Worm (Caenorhabditis elegans) whole organism, L1 larva: ENCODE results near the gene fbxb-75.

Experiments used
- C04F5.9 ChIP-seq: sonication (generic microtip); optimal IDR thresholded peaks from 2 replicates; lab custom pipeline; 2016; ENCODE audit warnings: missing genetic modification characterization, missing compliant biosample characterization
- C16A3.4 ChIP-seq: fragments of 150-350 bp; optimal IDR thresholded peaks from 2 replicates; lab custom pipeline; 2014; ENCODE audit warnings: missing biosample characterization, missing genetic modification characterization
- aly-2 ChIP-seq: fragments of 150-350 bp; optimal IDR thresholded peaks from 2 replicates; lab custom pipeline; 2014; ENCODE audit warnings: missing biosample characterization, missing genetic modification characterization
- ama-1 ChIP-seq: fragments of 150-350 bp; optimal IDR thresholded peaks from 2 replicates; lab custom pipeline; 2014
- blmp-1 ChIP-seq: fragments of 150-350 bp; optimal IDR thresholded peaks from 2 replicates; lab custom pipeline; 2014; ENCODE audit warnings: missing biosample characterization, missing genetic modification characterization
- ceh-63 ChIP-seq: fragments of 200-800 bp; sonication (Bioruptor generic); optimal IDR thresholded peaks from 2 replicates; lab custom pipeline; 2018; ENCODE audit warnings: mild to moderate bottlenecking, missing genetic modification characterization, missing compliant biosample characterization
- ces-1 ChIP-seq: fragments of 150-350 bp; optimal IDR thresholded peaks from 2 replicates; lab custom pipeline; 2014; ENCODE audit warnings: missing biosample characterization, missing genetic modification reagents, missing genetic modification characterization
- dpl-1 ChIP-seq, 3 experiments: fragments of 150-350 bp in 2 of 3; sonication (generic microtip) in 1 of 3; optimal IDR thresholded peaks; 2 replicates each; lab custom pipeline; 2014 to 2017; ENCODE audit warnings: missing biosample characterization in 3 of 3, missing genetic modification characterization in 3 of 3, missing genetic modification reagents in 3 of 3
- dsc-1 ChIP-seq: sonication (generic microtip); optimal IDR thresholded peaks from 2 replicates; lab custom pipeline; 2016; ENCODE audit warnings: mild to moderate bottlenecking, missing genetic modification characterization, missing compliant biosample characterization
- efl-1 ChIP-seq, 4 experiments: fragments of 150-350 bp; optimal IDR thresholded peaks in 3 of 4; peaks in 1 of 4; 1 replicate in 1 of 4; 2 replicates in 3 of 4; lab custom pipeline; 2014; ENCODE audit warnings: missing biosample characterization in 2 of 4, missing genetic modification characterization in 2 of 4, missing genetic modification reagents in 2 of 4
- efl-3 ChIP-seq: fragments of 200-800 bp; sonication (Bioruptor generic); optimal IDR thresholded peaks from 2 replicates; lab custom pipeline; 2018; ENCODE audit warnings: mild to moderate bottlenecking, missing genetic modification characterization, missing compliant biosample characterization
- egl-27 ChIP-seq, 2 experiments: fragments of 150-350 bp in 1 of 2; sonication (generic microtip); optimal IDR thresholded peaks; 3 replicates each; lab custom pipeline; 2017 to 2018; ENCODE audit warnings: missing biosample characterization in 2 of 2, missing genetic modification characterization in 2 of 2, missing genetic modification reagents in 2 of 2
- elt-2 ChIP-seq: sonication (generic microtip); optimal IDR thresholded peaks from 2 replicates; lab custom pipeline; 2016; ENCODE audit warnings: missing genetic modification characterization, mild to moderate bottlenecking, inconsistent platforms, missing compliant biosample characterization, missing genetic modification reagents
- elt-3 ChIP-seq, 6 experiments: fragments of 150-350 bp in 1 of 6; sonication (generic microtip); optimal IDR thresholded peaks; 2 replicates each; lab custom pipeline; 2017 to 2018; ENCODE audit warnings: missing biosample characterization in 6 of 6, missing genetic modification characterization in 6 of 6, inconsistent platforms in 1 of 6
- ets-5 ChIP-seq: fragments of 200-800 bp; sonication (Bioruptor generic); IDR thresholded peaks from 2 replicates; pipeline ENCODE4 v1.3.6; 2022; ENCODE audit warnings: missing genetic modification characterization, missing compliant biosample characterization
- fkh-10 ChIP-seq: sonication (generic microtip); optimal IDR thresholded peaks from 2 replicates; lab custom pipeline; 2017; ENCODE audit warnings: missing biosample characterization, missing genetic modification reagents, missing genetic modification characterization
- grh-1 ChIP-seq: fragments of 200-800 bp; sonication (Bioruptor generic); IDR thresholded peaks from 2 replicates; pipeline ENCODE4 v1.3.6; 2022; ENCODE audit warnings: missing genetic modification reagents, missing genetic modification characterization, missing compliant biosample characterization
- irx-1 ChIP-seq: sonication (generic microtip); optimal IDR thresholded peaks from 2 replicates; lab custom pipeline; 2016; ENCODE audit warnings: missing genetic modification characterization, missing compliant biosample characterization
- lin-13 ChIP-seq: fragments of 150-350 bp; optimal IDR thresholded peaks from 2 replicates; lab custom pipeline; 2014; ENCODE audit warnings: missing biosample characterization, missing genetic modification reagents, missing genetic modification characterization
- lin-14 ChIP-seq: fragments of 200-800 bp; sonication (Bioruptor generic); optimal IDR thresholded peaks from 2 replicates; lab custom pipeline; 2018; ENCODE audit warnings: mild to moderate bottlenecking, missing genetic modification characterization, moderate library complexity, missing compliant biosample characterization
- lin-35 ChIP-seq, 2 experiments: fragments of 150-350 bp; optimal IDR thresholded peaks; 2 replicates each; lab custom pipeline; 2014; ENCODE audit warnings: missing biosample characterization in 2 of 2, missing genetic modification characterization in 2 of 2, missing genetic modification reagents in 2 of 2
- lin-39 ChIP-seq: fragments of 150-350 bp; optimal IDR thresholded peaks from 2 replicates; lab custom pipeline; 2014; ENCODE audit warnings: missing biosample characterization, missing genetic modification reagents, missing genetic modification characterization
- lsy-2 ChIP-seq, 2 experiments: fragments of 150-350 bp; optimal IDR thresholded peaks; 2 replicates each; lab custom pipeline; 2014; ENCODE audit warnings: missing biosample characterization in 2 of 2, missing genetic modification characterization in 2 of 2
- mdl-1 ChIP-seq, 2 experiments: fragments of 150-350 bp; optimal IDR thresholded peaks; 2 replicates each; lab custom pipeline; 2014 to 2017; ENCODE audit warnings: missing biosample characterization in 2 of 2, missing genetic modification characterization in 2 of 2, inconsistent platforms in 1 of 2
- mep-1 ChIP-seq: fragments of 150-350 bp; optimal IDR thresholded peaks from 2 replicates; lab custom pipeline; 2014; ENCODE audit warnings: missing biosample characterization, missing genetic modification characterization
- nhr-11 ChIP-seq: fragments of 150-350 bp; optimal IDR thresholded peaks from 2 replicates; lab custom pipeline; 2014; ENCODE audit warnings: missing biosample characterization, missing genetic modification characterization
- nhr-12 ChIP-seq: sonication (generic microtip); optimal IDR thresholded peaks from 2 replicates; lab custom pipeline; 2017; ENCODE audit warnings: missing biosample characterization, missing genetic modification characterization
- nhr-20 ChIP-seq: sonication (generic microtip); optimal IDR thresholded peaks from 2 replicates; lab custom pipeline; 2016; ENCODE audit warnings: mild to moderate bottlenecking, missing genetic modification characterization, missing compliant biosample characterization
- nhr-237 ChIP-seq: fragments of 150-350 bp; optimal IDR thresholded peaks from 2 replicates; lab custom pipeline; 2014; ENCODE audit warnings: missing biosample characterization, missing genetic modification characterization
- nhr-47 ChIP-seq: sonication (generic microtip); optimal IDR thresholded peaks from 2 replicates; lab custom pipeline; 2016; ENCODE audit warnings: mild to moderate bottlenecking, missing genetic modification characterization, moderate library complexity, missing compliant biosample characterization
- nhr-71 ChIP-seq: sonication (generic microtip); optimal IDR thresholded peaks from 2 replicates; lab custom pipeline; 2016; ENCODE audit warnings: mild to moderate bottlenecking, missing genetic modification characterization, moderate library complexity, missing compliant biosample characterization
- nhr-76 ChIP-seq: sonication (generic microtip); optimal IDR thresholded peaks from 2 replicates; lab custom pipeline; 2017; ENCODE audit warnings: missing biosample characterization, missing genetic modification characterization
- nhr-77 ChIP-seq: fragments of 150-350 bp; optimal IDR thresholded peaks from 2 replicates; lab custom pipeline; 2014; ENCODE audit warnings: missing biosample characterization, missing genetic modification characterization
- rnt-1 ChIP-seq: sonication (generic microtip); optimal IDR thresholded peaks from 2 replicates; lab custom pipeline; 2016; ENCODE audit warnings: mild to moderate bottlenecking, missing genetic modification characterization, moderate library complexity, missing compliant biosample characterization
- snpc-4 ChIP-seq: fragments of 150-350 bp; optimal IDR thresholded peaks from 2 replicates; lab custom pipeline; 2014; ENCODE audit warnings: missing biosample characterization, missing genetic modification characterization
- snu-23 ChIP-seq: sonication (generic microtip); optimal IDR thresholded peaks from 2 replicates; lab custom pipeline; 2016; ENCODE audit warnings: missing genetic modification characterization, missing compliant biosample characterization
- sox-4 ChIP-seq: sonication (generic microtip); optimal IDR thresholded peaks from 2 replicates; lab custom pipeline; 2016; ENCODE audit warnings: missing genetic modification characterization, missing compliant biosample characterization
- sptf-1 ChIP-seq: fragments of 150-350 bp; optimal IDR thresholded peaks from 2 replicates; lab custom pipeline; 2014; ENCODE audit warnings: missing biosample characterization, missing genetic modification characterization
- sup-37 ChIP-seq: fragments of 200-800 bp; sonication (Bioruptor generic); optimal IDR thresholded peaks from 2 replicates; lab custom pipeline; 2018; ENCODE audit warnings: mild to moderate bottlenecking, missing genetic modification characterization, missing compliant biosample characterization
- swsn-7 ChIP-seq: sonication (generic microtip); optimal IDR thresholded peaks from 2 replicates; lab custom pipeline; 2016; ENCODE audit warnings: missing genetic modification characterization, missing compliant biosample characterization
- tbx-2 ChIP-seq: sonication (generic microtip); optimal IDR thresholded peaks from 2 replicates; lab custom pipeline; 2016; ENCODE audit warnings: missing genetic modification characterization, missing compliant biosample characterization
- tlp-1 ChIP-seq: fragments of 150-350 bp; optimal IDR thresholded peaks from 2 replicates; lab custom pipeline; 2014; ENCODE audit warnings: missing biosample characterization, missing genetic modification characterization
- unc-130 ChIP-seq: fragments of 150-350 bp; optimal IDR thresholded peaks from 2 replicates; lab custom pipeline; 2017; ENCODE audit warnings: missing biosample characterization, missing genetic modification characterization, inconsistent platforms
- unc-30 ChIP-seq: sonication (generic microtip); optimal IDR thresholded peaks from 2 replicates; lab custom pipeline; 2017; ENCODE audit warnings: missing biosample characterization, missing genetic modification characterization
- unc-98 ChIP-seq: fragments of 200-800 bp; sonication (Bioruptor generic); IDR thresholded peaks from 2 replicates; pipeline ENCODE4 v1.3.6; 2022; ENCODE audit warnings: missing genetic modification characterization, missing compliant biosample characterization
- zip-4 ChIP-seq: fragments of 200-800 bp; sonication (Bioruptor generic); optimal IDR thresholded peaks from 2 replicates; lab custom pipeline; 2018; ENCODE audit warnings: mild to moderate bottlenecking, missing genetic modification characterization, moderate library complexity, missing compliant biosample characterization
- ztf-11 ChIP-seq, 2 experiments: sonication (generic microtip); optimal IDR thresholded peaks; 2 replicates each; lab custom pipeline; 2016 to 2017; ENCODE audit warnings: missing genetic modification characterization in 2 of 2, missing biosample characterization in 1 of 2, missing compliant biosample characterization in 1 of 2
- ztf-4 ChIP-seq: fragments of 150-350 bp; optimal IDR thresholded peaks from 2 replicates; lab custom pipeline; 2014; ENCODE audit warnings: missing biosample characterization, missing genetic modification characterization

The fbxb-75 gene

ce11 chrIV:4405126-4405525, 35.9 kb downstream of the fbxb-75 start, which contains the start of gene Y24D9A.7:
Gene Y24D9A.7, minus strand, starts transcription at chrIV:4405171.
- TF ChIP-seq dpl-1 (GFP tag; optimal IDR thresholded peaks at IDR 0.05; lab: Kevin White, UChicago): peak in 2 of 3 experiments; percentile 7 to 12
- TF ChIP-seq nhr-20 (tag; lab: Kevin White, UChicago): peak; percentile 22
- peak; percentile 8 for TF ChIP-seq rnt-1 (tag; lab: Kevin White, UChicago)
- no peak for TF ChIP-seq efl-1 (optimal IDR thresholded peaks at IDR 0.05; lab: Kevin White, UChicago)
- peak in 1 of 2 experiments; percentile 92 for TF ChIP-seq efl-1 (GFP tag; optimal IDR thresholded peaks at IDR 0.05 in 1 of 2; lab: Kevin White, UChicago)
- TF ChIP-seq lsy-2 (tag; optimal IDR thresholded peaks at IDR 0.05; lab: Kevin White, UChicago): peak in 1 of 2 experiments; percentile 3
- no peak for TF ChIP-seq irx-1 (tag; lab: Kevin White, UChicago)
- TF ChIP-seq snu-23 (GFP tag; lab: Kevin White, UChicago): peak; percentile 27
- TF ChIP-seq efl-3 (GFP tag; lab: Kevin White, UChicago): no peak
- no peak for TF ChIP-seq snpc-4 (tag; lab: Kevin White, UChicago)
- peak; percentile 46 for TF ChIP-seq unc-130 (tag; lab: Kevin White, UChicago)
- peak; percentile 55 for TF ChIP-seq ztf-4 (tag; lab: Kevin White, UChicago)
- peak in 1 of 2 experiments; percentile 43 for TF ChIP-seq lin-35 (GFP tag; optimal IDR thresholded peaks at IDR 0.05; lab: Kevin White, UChicago)
- no peak for TF ChIP-seq zip-4 (GFP tag; lab: Kevin White, UChicago)
- no peak for TF ChIP-seq nhr-76 (tag; lab: Kevin White, UChicago)
- TF ChIP-seq mep-1: peak; percentile 21
- peak; percentile 10 for TF ChIP-seq blmp-1
- TF ChIP-seq nhr-77 (tag; lab: Kevin White, UChicago): no peak
- peak; percentile 57 for TF ChIP-seq lin-14
- peak; percentile 19 for TF ChIP-seq dsc-1 (tag; lab: Kevin White, UChicago)
- TF ChIP-seq nhr-71 (tag; lab: Kevin White, UChicago): peak; percentile 61

DNA sequence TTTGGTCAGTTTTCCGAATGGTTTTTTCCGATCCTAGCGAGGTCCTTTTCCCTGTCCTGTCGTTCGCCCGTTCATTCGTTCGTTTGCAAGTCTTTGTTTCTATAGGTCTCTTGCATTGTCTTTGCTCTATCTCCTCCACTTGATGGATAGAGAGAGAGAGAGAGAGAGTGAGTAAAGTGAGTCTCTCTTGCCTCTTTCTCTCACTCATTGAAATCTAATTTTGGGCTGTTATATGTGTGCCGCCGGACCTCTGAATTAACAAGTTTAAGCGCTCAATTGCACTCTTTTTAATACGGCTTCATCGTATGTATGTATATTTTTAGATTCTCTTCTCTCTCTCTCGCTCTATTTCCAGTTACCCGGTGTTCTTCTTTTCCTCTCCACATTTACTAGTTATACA, 37.1 kb downstream of the fbxb-75 start:
- TF ChIP-seq mdl-1 (tag; optimal IDR thresholded peaks at IDR 0.05; lab: Kevin White, UChicago): no peak
- TF ChIP-seq ama-1 (lab: Kevin White, UChicago): no peak
- TF ChIP-seq tbx-2: peak; percentile 2
- no peak for TF ChIP-seq nhr-12 (tag; lab: Kevin White, UChicago)
- TF ChIP-seq ceh-63 (GFP tag; lab: Kevin White, UChicago): no peak
- peak; percentile 73 for TF ChIP-seq lin-14
- TF ChIP-seq elt-3 (tag; optimal IDR thresholded peaks at IDR 0.05; lab: Kevin White, UChicago): no peak
- no peak for TF ChIP-seq lin-13 (GFP tag; lab: Kevin White, UChicago)
- no peak for TF ChIP-seq efl-1 (optimal IDR thresholded peaks at IDR 0.05; lab: Kevin White, UChicago)
- peak in 1 of 2 experiments; percentile 84 for TF ChIP-seq efl-1 (GFP tag; optimal IDR thresholded peaks at IDR 0.05 in 1 of 2; lab: Kevin White, UChicago)
- TF ChIP-seq irx-1 (tag; lab: Kevin White, UChicago): no peak
- no peak for TF ChIP-seq sox-4 (tag; lab: Kevin White, UChicago)
- TF ChIP-seq ces-1 (GFP tag; lab: Kevin White, UChicago): no peak
- TF ChIP-seq egl-27 (tag; optimal IDR thresholded peaks at IDR 0.05; lab: Kevin White, UChicago): no peak
- TF ChIP-seq C04F5.9 (tag; lab: Kevin White, UChicago): no peak
- no peak for TF ChIP-seq unc-30 (tag; lab: Kevin White, UChicago)
- TF ChIP-seq rnt-1 (tag; lab: Kevin White, UChicago): peak; percentile 24
- TF ChIP-seq lsy-2 (tag; optimal IDR thresholded peaks at IDR 0.05; lab: Kevin White, UChicago): peak in 1 of 2 experiments; percentile 22
- no peak for TF ChIP-seq aly-2 (tag; lab: Kevin White, UChicago)
- no peak for TF ChIP-seq ztf-4 (tag; lab: Kevin White, UChicago)
- no peak for TF ChIP-seq dpl-1 (GFP tag; optimal IDR thresholded peaks at IDR 0.05; lab: Kevin White, UChicago)
- TF ChIP-seq nhr-47 (tag; lab: Kevin White, UChicago): peak; percentile 14
- TF ChIP-seq fkh-10 (GFP tag; lab: Kevin White, UChicago): no peak
- no peak for TF ChIP-seq C16A3.4 (tag; lab: Kevin White, UChicago)
- peak; percentile 2 for TF ChIP-seq mep-1

DNA sequence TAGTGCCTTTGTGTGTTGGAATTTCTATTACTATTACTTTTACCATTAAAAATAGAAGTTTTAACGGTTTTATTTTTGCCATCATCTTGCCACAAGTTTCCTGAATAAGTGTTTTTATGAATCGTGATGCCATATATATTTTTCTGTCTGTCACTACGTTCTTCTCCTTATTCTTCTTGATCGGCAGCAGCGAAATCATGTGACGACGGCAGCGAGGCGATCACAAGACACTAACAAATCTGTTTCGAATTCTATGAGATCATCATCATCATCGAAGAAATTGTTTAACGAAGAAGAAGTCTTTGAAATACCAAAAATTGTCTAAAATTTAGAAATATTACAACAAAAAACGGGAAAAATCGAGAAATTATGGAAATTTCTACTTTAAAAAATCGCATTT, 38.6 kb downstream of the fbxb-75 start:
- TF ChIP-seq nhr-47 (tag; lab: Kevin White, UChicago) (peak; percentile 66), sptf-1 (no peak), nhr-11 (tag; lab: Kevin White, UChicago) (peak; percentile 1), swsn-7 (tag; lab: Kevin White, UChicago) (peak; percentile 38), efl-3 (GFP tag; lab: Kevin White, UChicago) (no peak), elt-2 (tag; lab: Kevin White, UChicago) (no peak), snu-23 (GFP tag; lab: Kevin White, UChicago) (peak; percentile 87), tbx-2 (peak; percentile 37), unc-98 (no peak), ets-5 (GFP tag; lab: Robert Waterston, UW) (no peak), nhr-76 (tag; lab: Kevin White, UChicago) (no peak), nhr-237 (tag; lab: Kevin White, UChicago) (no peak), ztf-11 (tag; optimal IDR thresholded peaks at IDR 0.05; lab: Kevin White, UChicago) (no peak), tlp-1 (tag; lab: Kevin White, UChicago) (no peak), sup-37 (no peak), grh-1 (GFP tag; lab: Robert Waterston, UW) (peak; percentile 60), lin-39 (no peak)
